Worm (Caenorhabditis elegans) whole organism, L4/young adult: ENCODE results near the gene frpr-6.

ENCODE experiments used
- W03F9.2 ChIP-seq: fragments of 150-350 bp; optimal IDR thresholded peaks from 2 replicates; lab custom pipeline; 2014; ENCODE audit warnings: missing biosample characterization, missing genetic modification characterization
- dao-5 ChIP-seq: sonication (generic microtip); optimal IDR thresholded peaks from 2 replicates; lab custom pipeline; 2016; ENCODE audit warnings: missing genotype, missing genetic modification characterization, moderate library complexity, missing compliant biosample characterization
- him-1 ChIP-seq: sonication (generic microtip); optimal IDR thresholded peaks from 2 replicates; lab custom pipeline; 2016; ENCODE audit warnings: missing genotype, missing genetic modification reagents, missing genetic modification characterization, missing compliant biosample characterization

- no peak for TF ChIP-seq him-1
- TF ChIP-seq dao-5: no peak
- no peak for TF ChIP-seq W03F9.2 (tag; lab: Kevin White, UChicago)
These were observed 46.2 kb downstream of the frpr-6 start, which contains the start of gene swm-1 for ce11 chrV:9054771-9055170.
